Worm (Caenorhabditis elegans) whole organism, L1 larva: ENCODE data around the gene cst-1.

Experiments
- C04F5.9 ChIP-seq: sonication (generic microtip); optimal IDR thresholded peaks from 2 replicates; lab custom pipeline; 2016; ENCODE audit warnings: missing genetic modification characterization, missing compliant biosample characterization
- C34B4.2 ChIP-seq: sonication (generic microtip); optimal IDR thresholded peaks from 2 replicates; lab custom pipeline; 2017; ENCODE audit warnings: mild to moderate bottlenecking, missing genetic modification characterization, missing compliant biosample characterization
- Y116A8C.19 ChIP-seq: sonication (generic microtip); optimal IDR thresholded peaks from 2 replicates; lab custom pipeline; 2016; ENCODE audit warnings: missing compliant biosample characterization, missing genetic modification characterization, borderline replicate concordance
- aly-2 ChIP-seq: fragments of 150-350 bp; optimal IDR thresholded peaks from 2 replicates; lab custom pipeline; 2014; ENCODE audit warnings: missing biosample characterization, missing genetic modification characterization
- ama-1 ChIP-seq: fragments of 150-350 bp; optimal IDR thresholded peaks from 2 replicates; lab custom pipeline; 2014
- ceh-82 ChIP-seq, 3 experiments: fragments of 150-350 bp in 1 of 3; sonication (generic microtip) in 2 of 3; optimal IDR thresholded peaks; 2 replicates each; lab custom pipeline; 2014 to 2017; ENCODE audit warnings: missing biosample characterization in 3 of 3, missing genetic modification characterization in 3 of 3
- ceh-88 ChIP-seq: fragments of 200-800 bp; sonication (Bioruptor generic); IDR thresholded peaks from 2 replicates; pipeline ENCODE4 v1.3.6; 2022; ENCODE audit warnings: missing genetic modification characterization, missing compliant biosample characterization
- ces-1 ChIP-seq: fragments of 150-350 bp; optimal IDR thresholded peaks from 2 replicates; lab custom pipeline; 2014; ENCODE audit warnings: missing biosample characterization, missing genetic modification reagents, missing genetic modification characterization
- dpl-1 ChIP-seq, 3 experiments: fragments of 150-350 bp in 2 of 3; sonication (generic microtip) in 1 of 3; optimal IDR thresholded peaks; 2 replicates each; lab custom pipeline; 2014 to 2017; ENCODE audit warnings: missing biosample characterization in 3 of 3, missing genetic modification characterization in 3 of 3, missing genetic modification reagents in 3 of 3
- efl-1 ChIP-seq, 4 experiments: fragments of 150-350 bp; optimal IDR thresholded peaks in 3 of 4; peaks in 1 of 4; 1 replicate in 1 of 4; 2 replicates in 3 of 4; lab custom pipeline; 2014; ENCODE audit warnings: missing biosample characterization in 2 of 4, missing genetic modification characterization in 2 of 4, missing genetic modification reagents in 2 of 4
- egl-27 ChIP-seq, 2 experiments: fragments of 150-350 bp in 1 of 2; sonication (generic microtip); optimal IDR thresholded peaks; 3 replicates each; lab custom pipeline; 2017 to 2018; ENCODE audit warnings: missing biosample characterization in 2 of 2, missing genetic modification characterization in 2 of 2, missing genetic modification reagents in 2 of 2
- elt-3 ChIP-seq, 6 experiments: fragments of 150-350 bp in 1 of 6; sonication (generic microtip); optimal IDR thresholded peaks; 2 replicates each; lab custom pipeline; 2017 to 2018; ENCODE audit warnings: missing biosample characterization in 6 of 6, missing genetic modification characterization in 6 of 6, inconsistent platforms in 1 of 6
- irx-1 ChIP-seq: sonication (generic microtip); optimal IDR thresholded peaks from 2 replicates; lab custom pipeline; 2016; ENCODE audit warnings: missing genetic modification characterization, missing compliant biosample characterization
- isw-1 ChIP-seq: fragments of 200-800 bp; sonication (Bioruptor generic); IDR thresholded peaks from 2 replicates; pipeline ENCODE4 v1.3.6; 2022; ENCODE audit warnings: missing genetic modification characterization, missing compliant biosample characterization
- jun-1 ChIP-seq: fragments of 150-350 bp; optimal IDR thresholded peaks from 2 replicates; lab custom pipeline; 2014; ENCODE audit warnings: missing biosample characterization, missing genetic modification reagents, missing genetic modification characterization
- lin-14 ChIP-seq: fragments of 200-800 bp; sonication (Bioruptor generic); optimal IDR thresholded peaks from 2 replicates; lab custom pipeline; 2018; ENCODE audit warnings: mild to moderate bottlenecking, missing genetic modification characterization, moderate library complexity, missing compliant biosample characterization
- lin-15B ChIP-seq: fragments of 150-350 bp; sonication (generic microtip); optimal IDR thresholded peaks from 3 replicates; lab custom pipeline; 2014; ENCODE audit warnings: missing biosample characterization, missing genetic modification characterization
- lin-35 ChIP-seq, 2 experiments: fragments of 150-350 bp; optimal IDR thresholded peaks; 2 replicates each; lab custom pipeline; 2014; ENCODE audit warnings: missing biosample characterization in 2 of 2, missing genetic modification characterization in 2 of 2, missing genetic modification reagents in 2 of 2
- lir-3 ChIP-seq: sonication (generic microtip); optimal IDR thresholded peaks from 2 replicates; lab custom pipeline; 2016; ENCODE audit warnings: mild to moderate bottlenecking, missing genetic modification characterization, moderate library complexity, missing compliant biosample characterization; ENCODE audit not compliant: poor library complexity
- lsy-2 ChIP-seq, 2 experiments: fragments of 150-350 bp; optimal IDR thresholded peaks; 2 replicates each; lab custom pipeline; 2014; ENCODE audit warnings: missing biosample characterization in 2 of 2, missing genetic modification characterization in 2 of 2
- mab-9 ChIP-seq: fragments of 200-800 bp; sonication (Bioruptor generic); IDR thresholded peaks from 2 replicates; pipeline ENCODE4 v1.3.6; 2022; ENCODE audit warnings: missing genetic modification reagents, missing genetic modification characterization, missing compliant biosample characterization
- mep-1 ChIP-seq: fragments of 150-350 bp; optimal IDR thresholded peaks from 2 replicates; lab custom pipeline; 2014; ENCODE audit warnings: missing biosample characterization, missing genetic modification characterization
- nhr-20 ChIP-seq: sonication (generic microtip); optimal IDR thresholded peaks from 2 replicates; lab custom pipeline; 2016; ENCODE audit warnings: mild to moderate bottlenecking, missing genetic modification characterization, missing compliant biosample characterization
- nhr-28 ChIP-seq: fragments of 150-350 bp; optimal IDR thresholded peaks from 2 replicates; lab custom pipeline; 2014; ENCODE audit warnings: missing biosample characterization, missing genetic modification characterization
- nhr-47 ChIP-seq: sonication (generic microtip); optimal IDR thresholded peaks from 2 replicates; lab custom pipeline; 2016; ENCODE audit warnings: mild to moderate bottlenecking, missing genetic modification characterization, moderate library complexity, missing compliant biosample characterization
- nhr-71 ChIP-seq: sonication (generic microtip); optimal IDR thresholded peaks from 2 replicates; lab custom pipeline; 2016; ENCODE audit warnings: mild to moderate bottlenecking, missing genetic modification characterization, moderate library complexity, missing compliant biosample characterization
- nhr-76 ChIP-seq: sonication (generic microtip); optimal IDR thresholded peaks from 2 replicates; lab custom pipeline; 2017; ENCODE audit warnings: missing biosample characterization, missing genetic modification characterization
- nhr-84 ChIP-seq: sonication (generic microtip); optimal IDR thresholded peaks from 2 replicates; lab custom pipeline; 2017; ENCODE audit warnings: missing biosample characterization, missing genetic modification characterization
- pag-3 ChIP-seq: sonication (generic microtip); optimal IDR thresholded peaks from 2 replicates; lab custom pipeline; 2017; ENCODE audit warnings: missing genetic modification characterization, mild to moderate bottlenecking, missing compliant biosample characterization, antibody characterized with exemption, borderline replicate concordance; ENCODE audit not compliant: insufficient read depth
- pax-3 ChIP-seq: fragments of 200-800 bp; sonication (Bioruptor generic); optimal IDR thresholded peaks from 2 replicates; lab custom pipeline; 2018; ENCODE audit warnings: mild to moderate bottlenecking, missing genetic modification characterization, moderate library complexity, missing compliant biosample characterization
- pqm-1 ChIP-seq: sonication (generic microtip); optimal IDR thresholded peaks from 3 replicates; lab custom pipeline; 2017; ENCODE audit warnings: missing biosample characterization, missing genetic modification characterization
- rnt-1 ChIP-seq: sonication (generic microtip); optimal IDR thresholded peaks from 2 replicates; lab custom pipeline; 2016; ENCODE audit warnings: mild to moderate bottlenecking, missing genetic modification characterization, moderate library complexity, missing compliant biosample characterization
- skn-1 ChIP-seq: fragments of 150-350 bp; optimal IDR thresholded peaks from 2 replicates; lab custom pipeline; 2014; ENCODE audit warnings: missing biosample characterization, missing genetic modification characterization
- snpc-4 ChIP-seq: fragments of 150-350 bp; optimal IDR thresholded peaks from 2 replicates; lab custom pipeline; 2014; ENCODE audit warnings: missing biosample characterization, missing genetic modification characterization
- snu-23 ChIP-seq: sonication (generic microtip); optimal IDR thresholded peaks from 2 replicates; lab custom pipeline; 2016; ENCODE audit warnings: missing genetic modification characterization, missing compliant biosample characterization
- sox-4 ChIP-seq: sonication (generic microtip); optimal IDR thresholded peaks from 2 replicates; lab custom pipeline; 2016; ENCODE audit warnings: missing genetic modification characterization, missing compliant biosample characterization
- sptf-1 ChIP-seq: fragments of 150-350 bp; optimal IDR thresholded peaks from 2 replicates; lab custom pipeline; 2014; ENCODE audit warnings: missing biosample characterization, missing genetic modification characterization
- sup-37 ChIP-seq: fragments of 200-800 bp; sonication (Bioruptor generic); optimal IDR thresholded peaks from 2 replicates; lab custom pipeline; 2018; ENCODE audit warnings: mild to moderate bottlenecking, missing genetic modification characterization, missing compliant biosample characterization
- swsn-7 ChIP-seq: sonication (generic microtip); optimal IDR thresholded peaks from 2 replicates; lab custom pipeline; 2016; ENCODE audit warnings: missing genetic modification characterization, missing compliant biosample characterization
- tlp-1 ChIP-seq: fragments of 150-350 bp; optimal IDR thresholded peaks from 2 replicates; lab custom pipeline; 2014; ENCODE audit warnings: missing biosample characterization, missing genetic modification characterization
- unc-130 ChIP-seq: fragments of 150-350 bp; optimal IDR thresholded peaks from 2 replicates; lab custom pipeline; 2017; ENCODE audit warnings: missing biosample characterization, missing genetic modification characterization, inconsistent platforms
- unc-62 ChIP-seq: fragments of 150-350 bp; optimal IDR thresholded peaks from 2 replicates; lab custom pipeline; 2014; ENCODE audit warnings: missing biosample characterization, missing genetic modification reagents, missing genetic modification characterization

The cst-1 gene

ce11 chrX:4359030-4359429 lies 19.6 kb downstream of the cst-1 start:
- no peak for TF ChIP-seq jun-1 (tag; lab: Kevin White, UChicago)
- TF ChIP-seq nhr-76 (tag; lab: Kevin White, UChicago): no peak
- TF ChIP-seq snu-23 (GFP tag; lab: Kevin White, UChicago): no peak
- no peak for TF ChIP-seq efl-1 (optimal IDR thresholded peaks at IDR 0.05; lab: Kevin White, UChicago)
- no peak for TF ChIP-seq efl-1 (GFP tag; optimal IDR thresholded peaks at IDR 0.05 in 1 of 2; lab: Kevin White, UChicago)
- no peak for TF ChIP-seq mab-9
- no peak for TF ChIP-seq ceh-88 (GFP tag; lab: Robert Waterston, UW)
- no peak for TF ChIP-seq ama-1 (lab: Kevin White, UChicago)
- TF ChIP-seq lin-14 (GFP tag; lab: Kevin White, UChicago): no peak
- TF ChIP-seq nhr-71 (tag; lab: Kevin White, UChicago): no peak
- no peak for TF ChIP-seq nhr-47 (tag; lab: Kevin White, UChicago)
- TF ChIP-seq unc-130 (tag; lab: Kevin White, UChicago): no peak

DNA sequence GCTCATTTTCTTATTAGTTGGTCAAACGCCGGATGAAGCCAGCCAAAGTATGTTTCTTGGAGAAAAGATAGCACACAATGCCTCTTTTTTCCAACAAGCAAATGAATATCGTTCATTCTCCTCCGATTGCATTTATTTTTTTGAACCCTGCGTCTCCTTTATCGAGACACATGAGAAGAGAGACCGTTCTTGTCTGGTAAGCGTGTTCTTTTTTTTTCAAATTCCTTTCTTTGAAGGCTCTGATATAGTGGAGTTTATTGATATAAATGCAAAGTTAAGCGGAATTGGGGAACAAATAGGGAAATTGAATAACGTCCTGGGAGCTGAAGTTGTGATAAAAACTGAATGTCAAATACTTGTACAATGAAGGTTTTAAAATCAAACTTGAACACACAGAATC lies 23.1 kb downstream of the cst-1 start, which contains the start of gene F14H12.7:
Gene F14H12.7 (minus strand): TSS at position 101 of the 400 bp plus-strand sequence.
- TF ChIP-seq egl-27 (tag; optimal IDR thresholded peaks at IDR 0.05; lab: Kevin White, UChicago) (no peak), pqm-1 (tag; lab: Kevin White, UChicago) (no peak), nhr-20 (tag; lab: Kevin White, UChicago) (no peak), isw-1 (GFP tag; lab: Robert Waterston, UW) (no peak), lsy-2 (tag; optimal IDR thresholded peaks at IDR 0.05; lab: Kevin White, UChicago) (no peak), tlp-1 (tag; lab: Kevin White, UChicago) (no peak), sup-37 (GFP tag; lab: Kevin White, UChicago) (no peak), Y116A8C.19 (tag; lab: Kevin White, UChicago) (no peak), pag-3 (tag; lab: Kevin White, UChicago) (no peak), lir-3 (tag; lab: Kevin White, UChicago) (no peak)

DNA sequence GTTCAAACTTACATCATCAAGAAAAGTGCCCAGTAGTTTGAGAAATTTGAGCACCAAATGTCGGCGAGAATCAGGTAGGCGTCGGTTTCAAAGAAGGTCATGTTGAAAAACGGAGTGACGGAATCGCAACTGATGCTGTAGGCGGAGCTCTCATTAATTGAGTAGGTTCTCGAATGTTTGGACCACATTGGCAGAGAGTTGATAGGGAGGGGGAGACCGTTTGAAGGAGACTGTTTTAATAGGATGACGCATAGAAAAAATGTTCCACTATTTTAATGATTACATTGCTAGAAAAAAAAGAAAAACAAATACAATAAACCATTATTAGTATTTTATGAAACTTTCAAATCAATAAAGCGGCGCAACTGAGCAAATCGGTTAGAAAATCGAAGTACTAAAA lies 23.8 kb downstream of the cst-1 start, which contains the start of gene F14H12.17:
Gene F14H12.17 (minus strand): TSS at position 101 of the 400 bp plus-strand sequence.
- TF ChIP-seq C34B4.2 (tag; lab: Kevin White, UChicago) (no peak), pax-3 (no peak), lin-14 (GFP tag; lab: Kevin White, UChicago) (no peak), sox-4 (tag; lab: Kevin White, UChicago) (no peak), lin-35 (GFP tag; optimal IDR thresholded peaks at IDR 0.05; lab: Kevin White, UChicago) (no peak)

ce11 chrX:4364877-4365276 lies 25.4 kb downstream of the cst-1 start, which contains the start of gene F14H12.8:
Gene F14H12.8, minus strand, starts transcription at chrX:4364977.
- TF ChIP-seq nhr-47 (tag; lab: Kevin White, UChicago) (no peak), irx-1 (no peak), nhr-28 (tag; lab: Kevin White, UChicago) (no peak), skn-1 (tag; lab: Kevin White, UChicago) (no peak), lin-15B (tag; lab: Kevin White, UChicago) (no peak), tlp-1 (tag; lab: Kevin White, UChicago) (no peak)

DNA sequence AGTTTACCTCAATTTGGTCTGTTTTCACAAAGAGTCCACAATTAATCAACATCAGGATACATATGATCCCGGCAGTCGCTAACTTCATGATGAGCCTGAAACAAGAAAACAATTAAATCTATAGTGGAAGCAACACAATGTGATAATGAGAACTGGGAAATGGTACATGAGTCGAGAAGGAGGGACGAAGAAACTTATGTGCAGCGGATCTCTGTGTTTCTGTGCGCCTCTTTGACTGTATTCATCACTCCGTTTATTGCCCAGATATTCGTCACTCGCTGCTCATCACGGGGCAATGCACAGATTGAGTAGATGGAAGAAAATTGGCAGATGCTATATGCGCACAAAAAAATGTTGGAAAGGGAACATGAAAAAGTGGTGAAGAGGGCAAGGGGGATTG lies 26.8 kb downstream of the cst-1 start, which contains the start of gene R160.3:
Gene R160.3 (minus strand): TSS at position 101 of the 400 bp plus-strand sequence.
- TF ChIP-seq elt-3 (tag; optimal IDR thresholded peaks at IDR 0.05; lab: Kevin White, UChicago) (no peak), C04F5.9 (tag; lab: Kevin White, UChicago) (no peak), ceh-82 (tag; optimal IDR thresholded peaks at IDR 0.05; lab: Kevin White, UChicago) (no peak), aly-2 (tag; lab: Kevin White, UChicago) (no peak), ama-1 (lab: Kevin White, UChicago) (no peak), swsn-7 (tag; lab: Kevin White, UChicago) (no peak), ces-1 (GFP tag; lab: Kevin White, UChicago) (no peak), mep-1 (tag; lab: Kevin White, UChicago) (no peak), mab-9 (no peak), lsy-2 (tag; optimal IDR thresholded peaks at IDR 0.05; lab: Kevin White, UChicago) (no peak), pqm-1 (tag; lab: Kevin White, UChicago) (no peak), snpc-4 (tag; lab: Kevin White, UChicago) (no peak), dpl-1 (GFP tag; optimal IDR thresholded peaks at IDR 0.05; lab: Kevin White, UChicago) (no peak), rnt-1 (tag; lab: Kevin White, UChicago) (no peak), sptf-1 (tag; lab: Kevin White, UChicago) (no peak), lir-3 (tag; lab: Kevin White, UChicago) (no peak), nhr-84 (tag; lab: Kevin White, UChicago) (no peak), unc-62 (GFP tag; lab: Kevin White, UChicago) (no peak)
